Fruit fly (Drosophila melanogaster): Measurements from ENCODE around the gene Diap1.

The Diap1 gene

dm6 chr3L:16018251-16018583, 32.6 kb downstream of the Diap1 start:
- TF ChIP-seq Blimp-1 (GFP tag; optimal IDR thresholded peaks at IDR 0.05) (peak; percentile 30), CG43689 (GFP tag; IDR thresholded peaks at IDR 0.05) (no peak), CG15073 (GFP tag; optimal IDR thresholded peaks at IDR 0.05) (no peak), CG15269 (tag; optimal IDR thresholded peaks at IDR 0.05) (no peak), kah (GFP tag; optimal IDR thresholded peaks at IDR 0.05) (no peak), repo (GFP tag; optimal IDR thresholded peaks at IDR 0.05) (no peak), CG12769 (tag; optimal IDR thresholded peaks at IDR 0.05) (no peak), lab (GFP tag; optimal IDR thresholded peaks at IDR 0.05) (no peak), CG2712 (tag; optimal IDR thresholded peaks at IDR 0.05) (peak; percentile 38), Dip3 (GFP tag; optimal IDR thresholded peaks at IDR 0.05) (no peak), hbn (GFP tag; IDR thresholded peaks at IDR 0.05; ENCODE audit: partially characterized antibody) (no peak), Gug (GFP tag; IDR thresholded peaks at IDR 0.05) (no peak), hth (optimal IDR thresholded peaks at IDR 0.05) (no peak), caup (GFP tag; optimal IDR thresholded peaks at IDR 0.05; ENCODE audit: severe bottlenecking) (no peak), nau (GFP tag; optimal IDR thresholded peaks at IDR 0.05) (no peak), CG1529 (GFP tag; optimal IDR thresholded peaks at IDR 0.05) (no peak), prd (optimal IDR thresholded peaks at IDR 0.05) (no peak), prd (GFP tag; IDR thresholded peaks at IDR 0.05) (peak; percentile 48; the same call in 1 of the 3 replicates), dysf (GFP tag; IDR thresholded peaks at IDR 0.05) (no peak), kni (GFP tag; optimal IDR thresholded peaks at IDR 0.05) (no peak), Optix (GFP tag; IDR thresholded peaks at IDR 0.05) (no peak), Sin3A (optimal IDR thresholded peaks at IDR 0.05) (no peak), gem (tag; optimal IDR thresholded peaks at IDR 0.05) (peak; percentile 27), NfI (GFP tag; optimal IDR thresholded peaks at IDR 0.05) (no peak), gt (GFP tag; IDR thresholded peaks at IDR 0.05) (no peak), Xrp1 (GFP tag; IDR thresholded peaks at IDR 0.05) (peak; percentile 32; the same call in 1 of the 2 replicates), seq (GFP tag; IDR thresholded peaks at IDR 0.05) (no peak), Lhr (GFP tag; optimal IDR thresholded peaks at IDR 0.05) (no peak), CG7786 (GFP tag; optimal IDR thresholded peaks at IDR 0.05) (no peak), CG17612 (GFP tag; IDR thresholded peaks at IDR 0.05) (no peak), salm (tag; optimal IDR thresholded peaks at IDR 0.05) (no peak), B-H2 (GFP tag; optimal IDR thresholded peaks at IDR 0.05) (no peak), CG10654 (GFP tag; optimal IDR thresholded peaks at IDR 0.05) (no peak), lbe (GFP tag; optimal IDR thresholded peaks at IDR 0.05) (no peak), CG12155 (GFP tag; optimal IDR thresholded peaks at IDR 0.05) (no peak), CG15011 (GFP tag; optimal IDR thresholded peaks at IDR 0.05) (no peak), CG9932 (GFP tag; IDR thresholded peaks at IDR 0.05) (no peak), chn (GFP tag; optimal IDR thresholded peaks at IDR 0.05) (no peak), Sox102F (GFP tag; optimal IDR thresholded peaks at IDR 0.05) (no peak), Lim3 (GFP tag; IDR thresholded peaks at IDR 0.05) (no peak), CG13287 (GFP tag; IDR thresholded peaks at IDR 0.05; ENCODE audit: partially characterized antibody) (no peak), B-H1 (GFP tag; IDR thresholded peaks at IDR 0.05) (no peak), Ada2b (GFP tag; IDR thresholded peaks at IDR 0.05) (no peak), tio (GFP tag; optimal IDR thresholded peaks at IDR 0.05) (no peak), CG18476 (GFP tag; optimal IDR thresholded peaks at IDR 0.05) (no peak), Dbx (GFP tag; IDR thresholded peaks at IDR 0.05) (no peak), CG17802 (tag; optimal IDR thresholded peaks at IDR 0.05) (no peak), sens-2 (GFP tag; IDR thresholded peaks at IDR 0.05) (no peak), lola (GFP tag; optimal IDR thresholded peaks at IDR 0.05) (peak in 1 of 3 experiments; percentile 19), sr (GFP tag; IDR thresholded peaks at IDR 0.05) (no peak), CG11560 (tag; IDR thresholded peaks at IDR 0.05) (no peak), CG12104 (GFP tag; optimal IDR thresholded peaks at IDR 0.05) (no peak), lilli (GFP tag; optimal IDR thresholded peaks at IDR 0.05) (no peak)
